Worm (Caenorhabditis elegans) whole organism, early embryonic: ENCODE results near the gene F44E7.7.

Source experiments
- ama-1 ChIP-seq: fragments of 150-350 bp; optimal IDR thresholded peaks from 2 replicates; lab custom pipeline; 2014
- ets-7 ChIP-seq: sonication (generic microtip); optimal IDR thresholded peaks from 2 replicates; lab custom pipeline; 2016; ENCODE audit warnings: missing genotype, missing genetic modification characterization, missing compliant biosample characterization
- flt-1 ChIP-seq: fragments of 200-800 bp; sonication (Bioruptor generic); IDR thresholded peaks from 2 replicates; pipeline ENCODE4 v1.3.6; 2022; ENCODE audit warnings: missing genetic modification characterization, missing compliant biosample characterization
- sea-1 ChIP-seq: fragments of 200-800 bp; sonication (Bioruptor generic); conservative IDR thresholded peaks from 2 replicates; pipeline ENCODE4 v1.3.6; 2022; ENCODE audit warnings: missing genetic modification characterization, missing compliant biosample characterization
- tbx-11 ChIP-seq: fragments of 200-800 bp; sonication (Bioruptor generic); IDR thresholded peaks from 2 replicates; pipeline ENCODE4 v1.3.6; 2022; ENCODE audit warnings: missing genetic modification characterization, missing compliant biosample characterization

ce11 chrV:5821451-5822143 lies 36.3 kb upstream of the F44E7.7 start:
- no peak for TF ChIP-seq tbx-11
- TF ChIP-seq ets-7 (tag; lab: Kevin White, UChicago) = no peak
- TF ChIP-seq ama-1 = no peak
- TF ChIP-seq flt-1 = no peak
- TF ChIP-seq sea-1 = no peak
